Fruit fly (Drosophila melanogaster): ENCODE results near the gene CG7058.

DNA sequence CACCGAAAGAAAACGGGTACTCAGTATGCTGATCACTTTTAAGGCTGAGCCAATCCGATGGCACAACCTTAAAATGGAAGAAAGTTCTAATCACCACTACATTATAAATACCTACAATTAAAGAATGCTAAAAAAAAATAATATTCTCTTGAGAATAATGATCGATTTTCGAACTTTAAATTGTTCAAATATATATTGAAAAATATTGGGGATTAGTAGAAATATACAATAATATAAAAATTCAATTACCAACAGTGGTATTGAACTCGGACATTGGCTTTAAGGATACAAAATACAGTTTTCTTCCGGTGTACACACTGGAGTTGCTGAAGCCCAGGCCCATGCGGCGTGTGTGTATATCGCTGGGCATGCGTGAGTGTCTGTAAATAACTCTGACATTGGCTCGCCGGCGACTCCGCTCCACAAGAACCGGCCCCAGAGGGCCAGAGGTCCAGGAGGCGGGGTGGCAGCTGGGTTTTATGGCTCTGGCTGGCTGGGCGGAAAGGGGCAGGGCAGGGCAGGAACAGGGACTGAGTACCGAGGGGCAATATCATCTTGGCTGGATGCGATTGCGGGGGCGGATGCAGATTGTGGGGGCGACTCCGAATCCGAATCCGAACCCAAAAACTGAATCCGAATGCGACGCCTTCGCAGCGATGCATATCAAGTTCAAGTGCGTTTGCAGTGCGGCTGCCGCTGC is 30.5 kb upstream of the CG7058 start:
- peak; percentile 93 for TF ChIP-seq CG6808 (GFP tag; optimal IDR thresholded peaks at IDR 0.05)
- peak; percentile 84 for TF ChIP-seq CG3919 (GFP tag; optimal IDR thresholded peaks at IDR 0.05)
- TF ChIP-seq Sox102F (GFP tag; optimal IDR thresholded peaks at IDR 0.05) = peak; percentile 82
- peak; percentile 69 for TF ChIP-seq Hr39 (GFP tag; optimal IDR thresholded peaks at IDR 0.05)
- TF ChIP-seq Hr38 (GFP tag; optimal IDR thresholded peaks at IDR 0.05) = no peak
- TF ChIP-seq CG1621 (tag; optimal IDR thresholded peaks at IDR 0.05) = peak; percentile 9
